Worm (Caenorhabditis elegans) whole organism, L4 larva: ENCODE data around the gene C30F2.5.
"Not testable (repeated sequence)": the region's sequence is repeated elsewhere in the genome, so short reads cannot be mapped to it uniquely, and the experiment has no call there.

Experiments
- D1046.2 ChIP-seq: fragments of 200-800 bp; sonication (Bioruptor generic); IDR thresholded peaks from 2 replicates; pipeline ENCODE4 v1.3.6; 2022; ENCODE audit warnings: missing genetic modification characterization, missing compliant biosample characterization
- F44E2.7 ChIP-seq: fragments of 200-800 bp; sonication (Bioruptor generic); IDR thresholded peaks from 2 replicates; pipeline ENCODE4 v2.1.2; 2022; ENCODE audit warnings: missing genetic modification characterization, missing compliant biosample characterization
- R02D3.7 ChIP-seq: fragments of 150-350 bp; sonication (generic microtip); optimal IDR thresholded peaks from 3 replicates; lab custom pipeline; 2014; ENCODE audit warnings: missing biosample characterization, missing genetic modification characterization
- Y105C5A.15 ChIP-seq: fragments of 200-800 bp; sonication (Bioruptor generic); IDR thresholded peaks from 2 replicates; pipeline ENCODE4 v1.3.6; 2022; ENCODE audit warnings: missing genetic modification characterization, missing compliant biosample characterization
- Y5F2A.4 ChIP-seq: fragments of 200-800 bp; sonication (Bioruptor generic); optimal IDR thresholded peaks from 2 replicates; lab custom pipeline; 2018; ENCODE audit warnings: mild to moderate bottlenecking, missing genetic modification characterization, missing compliant biosample characterization
- Y75B8A.6 ChIP-seq: fragments of 200-800 bp; sonication (Bioruptor generic); IDR thresholded peaks from 2 replicates; pipeline ENCODE4 v1.3.6; 2022; ENCODE audit warnings: missing genetic modification reagents, missing genetic modification characterization, missing compliant biosample characterization
- ZK337.2 ChIP-seq: fragments of 200-800 bp; sonication (Bioruptor generic); IDR thresholded peaks from 2 replicates; pipeline ENCODE4 v1.3.6; 2022; ENCODE audit warnings: missing genetic modification reagents, missing genetic modification characterization, missing compliant biosample characterization
- ama-1 ChIP-seq: fragments of 150-350 bp; optimal IDR thresholded peaks from 2 replicates; lab custom pipeline; 2014; ENCODE audit warnings: inconsistent platforms, mixed read lengths
- attf-4 ChIP-seq: sonication (generic microtip); optimal IDR thresholded peaks from 3 replicates; lab custom pipeline; 2017; ENCODE audit warnings: missing biosample characterization, missing genetic modification characterization
- ceh-28 ChIP-seq: fragments of 150-350 bp; optimal IDR thresholded peaks from 2 replicates; lab custom pipeline; 2014; ENCODE audit warnings: missing biosample characterization, missing genetic modification reagents, missing genetic modification characterization
- ceh-32 ChIP-seq: sonication (generic microtip); optimal IDR thresholded peaks from 2 replicates; lab custom pipeline; 2016; ENCODE audit warnings: mild to moderate bottlenecking, missing genetic modification characterization, missing compliant biosample characterization; ENCODE audit not compliant: poor library complexity
- ceh-44 ChIP-seq: fragments of 200-800 bp; sonication (Bioruptor generic); IDR thresholded peaks from 2 replicates; pipeline ENCODE4 v1.3.6; 2022; ENCODE audit warnings: missing genetic modification reagents, missing genetic modification characterization, missing compliant biosample characterization
- ceh-62 ChIP-seq: sonication (generic microtip); optimal IDR thresholded peaks from 2 replicates; lab custom pipeline; 2017; ENCODE audit warnings: missing biosample characterization, missing genetic modification characterization
- ces-1 ChIP-seq: fragments of 150-350 bp; sonication (generic microtip); optimal IDR thresholded peaks from 4 replicates; lab custom pipeline; 2014; ENCODE audit warnings: missing biosample characterization, missing genetic modification reagents, missing genetic modification characterization
- daf-12 ChIP-seq: fragments of 150-350 bp; optimal IDR thresholded peaks from 2 replicates; lab custom pipeline; 2014; ENCODE audit warnings: missing biosample characterization, missing genetic modification reagents, missing genetic modification characterization
- daf-16 ChIP-seq, 3 experiments: sonication (generic microtip); optimal IDR thresholded peaks; 2 replicates each; lab custom pipeline; 2016 to 2017; ENCODE audit warnings: missing genetic modification characterization in 3 of 3, missing genetic modification reagents in 3 of 3, mild to moderate bottlenecking in 2 of 3, missing compliant biosample characterization in 2 of 3, missing biosample characterization in 1 of 3, moderate library complexity in 1 of 3
- dmd-8 ChIP-seq: fragments of 200-800 bp; sonication (Bioruptor generic); IDR thresholded peaks from 2 replicates; pipeline ENCODE4 v1.3.6; 2022; ENCODE audit warnings: missing genetic modification characterization, missing compliant biosample characterization
- egl-27 ChIP-seq: sonication (generic microtip); optimal IDR thresholded peaks from 3 replicates; lab custom pipeline; 2017; ENCODE audit warnings: missing biosample characterization, missing genetic modification reagents, missing genetic modification characterization
- egl-43 ChIP-seq: fragments of 200-800 bp; sonication (Bioruptor generic); IDR thresholded peaks from 2 replicates; pipeline ENCODE4 v1.3.6; 2022; ENCODE audit warnings: missing genetic modification reagents, missing genetic modification characterization, missing compliant biosample characterization
- fkh-10 ChIP-seq: fragments of 150-350 bp; optimal IDR thresholded peaks from 2 replicates; lab custom pipeline; 2014; ENCODE audit warnings: missing biosample characterization, missing genetic modification reagents, missing genetic modification characterization
- hif-1 ChIP-seq, 2 experiments: sonication (generic microtip); optimal IDR thresholded peaks; 2 replicates each; lab custom pipeline; 2016 to 2017; ENCODE audit warnings: missing compliant biosample characterization in 2 of 2, missing genetic modification characterization in 2 of 2, missing genetic modification reagents in 2 of 2, missing genotype in 2 of 2, mild to moderate bottlenecking in 1 of 2
- hlh-11 ChIP-seq: fragments of 200-800 bp; sonication (Bioruptor generic); optimal IDR thresholded peaks from 2 replicates; lab custom pipeline; 2018; ENCODE audit warnings: mild to moderate bottlenecking, missing genetic modification characterization, missing compliant biosample characterization
- lin-29 ChIP-seq: fragments of 200-800 bp; sonication (Bioruptor generic); IDR thresholded peaks from 2 replicates; pipeline ENCODE4 v1.3.6; 2022; ENCODE audit warnings: missing genetic modification reagents, missing genetic modification characterization, missing compliant biosample characterization
- lin-39 ChIP-seq: fragments of 150-350 bp; optimal IDR thresholded peaks from 2 replicates; lab custom pipeline; 2014; ENCODE audit warnings: missing biosample characterization, missing genetic modification reagents, missing genetic modification characterization
- lsy-2 ChIP-seq, 2 experiments: fragments of 150-350 bp in 1 of 2; sonication (generic microtip) in 1 of 2; optimal IDR thresholded peaks; 2 replicates each; lab custom pipeline; 2014 to 2017; ENCODE audit warnings: missing biosample characterization in 2 of 2, missing genetic modification characterization in 2 of 2
- madf-5 ChIP-seq, 2 experiments: fragments of 200-800 bp; sonication (Bioruptor generic); IDR thresholded peaks; 2 replicates each; pipeline ENCODE4 v1.3.6; 2022; ENCODE audit warnings: missing compliant biosample characterization in 2 of 2, missing genetic modification characterization in 2 of 2
- madf-9 ChIP-seq: fragments of 200-800 bp; sonication (Bioruptor generic); conservative IDR thresholded peaks from 2 replicates; pipeline ENCODE4 v1.3.6; 2022; ENCODE audit warnings: missing genetic modification reagents, missing genetic modification characterization, missing compliant biosample characterization
- mep-1 ChIP-seq: fragments of 150-350 bp; sonication (generic microtip); optimal IDR thresholded peaks from 3 replicates; lab custom pipeline; 2014; ENCODE audit warnings: missing biosample characterization, missing genetic modification characterization
- mxl-2 ChIP-seq: fragments of 200-800 bp; sonication (Bioruptor generic); conservative IDR thresholded peaks from 2 replicates; pipeline ENCODE4 v1.3.6; 2022; ENCODE audit warnings: missing genetic modification reagents, missing genetic modification characterization, missing compliant biosample characterization
- nhr-11 ChIP-seq: fragments of 150-350 bp; optimal IDR thresholded peaks from 2 replicates; lab custom pipeline; 2014; ENCODE audit warnings: missing biosample characterization, missing genetic modification characterization
- nhr-111 ChIP-seq: fragments of 200-800 bp; sonication (Bioruptor generic); optimal IDR thresholded peaks from 2 replicates; lab custom pipeline; 2018; ENCODE audit warnings: mild to moderate bottlenecking, missing genetic modification characterization, missing compliant biosample characterization
- nhr-28 ChIP-seq: fragments of 150-350 bp; optimal IDR thresholded peaks from 2 replicates; lab custom pipeline; 2014; ENCODE audit warnings: missing biosample characterization, missing genetic modification characterization
- pha-4 ChIP-seq, 2 experiments: fragments of 150-350 bp in 1 of 2; fragments of 200-800 bp in 1 of 2; sonication (Bioruptor generic) in 1 of 2; IDR thresholded peaks in 1 of 2; optimal IDR thresholded peaks in 1 of 2; 2 replicates each; pipeline versions ENCODE4 v1.3.6 to Lab custom; 2014 to 2022; ENCODE audit warnings: missing genetic modification characterization in 2 of 2, missing genetic modification reagents in 2 of 2, missing biosample characterization in 1 of 2, missing compliant biosample characterization in 1 of 2
- set-16 ChIP-seq: fragments of 200-800 bp; sonication (Bioruptor generic); IDR thresholded peaks from 2 replicates; pipeline ENCODE4 v1.3.6; 2022; ENCODE audit warnings: missing genetic modification reagents, missing genetic modification characterization, missing compliant biosample characterization
- spr-3 ChIP-seq: fragments of 200-800 bp; sonication (Bioruptor generic); optimal IDR thresholded peaks from 2 replicates; lab custom pipeline; 2018; ENCODE audit warnings: mild to moderate bottlenecking, missing genetic modification characterization, missing compliant biosample characterization
- unc-39 ChIP-seq: sonication (generic microtip); optimal IDR thresholded peaks from 2 replicates; lab custom pipeline; 2017; ENCODE audit warnings: missing biosample characterization, missing genetic modification characterization
- zfp-3 ChIP-seq: fragments of 200-800 bp; sonication (Bioruptor generic); conservative IDR thresholded peaks from 2 replicates; pipeline ENCODE4 v1.3.6; 2022; ENCODE audit warnings: missing genetic modification reagents, missing genetic modification characterization, missing compliant biosample characterization
- ztf-7 ChIP-seq: fragments of 150-350 bp; optimal IDR thresholded peaks from 2 replicates; lab custom pipeline; 2014; ENCODE audit warnings: missing biosample characterization, missing genetic modification characterization

The C30F2.5 gene

ce11 chrX:16056404-16056803 lies 38.1 kb upstream of the C30F2.5 start (continued):
- TF ChIP-seq ceh-44 (GFP tag; lab: Robert Waterston, UW): peak; percentile 50; the same call in 1 of the 2 replicates
- TF ChIP-seq egl-27 (tag; lab: Kevin White, UChicago): no peak
- TF ChIP-seq ceh-32: peak; percentile 86
- no peak for TF ChIP-seq unc-39 (tag; lab: Kevin White, UChicago)
- TF ChIP-seq Y5F2A.4 (GFP tag; lab: Kevin White, UChicago): peak; percentile 95
- peak; percentile 97 for TF ChIP-seq lin-29
- peak; percentile 7 for TF ChIP-seq daf-12
- no peak for TF ChIP-seq nhr-111 (GFP tag; lab: Kevin White, UChicago)
- no peak for TF ChIP-seq set-16 (GFP tag; lab: Robert Waterston, UW)
- TF ChIP-seq ceh-28 (tag; lab: Kevin White, UChicago): peak; percentile 85
- peak; percentile 88 for TF ChIP-seq ZK337.2
- peak; percentile 93 for TF ChIP-seq spr-3 (GFP tag; lab: Kevin White, UChicago)
- peak; percentile 74 to 87 for TF ChIP-seq hif-1 (tag; optimal IDR thresholded peaks at IDR 0.05; lab: Kevin White, UChicago)
- TF ChIP-seq Y105C5A.15 (GFP tag; lab: Robert Waterston, UW): no peak; the same call in 1 of the 2 replicates
- TF ChIP-seq daf-16 (GFP tag; optimal IDR thresholded peaks at IDR 0.05; lab: Kevin White, UChicago): peak; percentile 94 to 99
- TF ChIP-seq daf-16 (tag; optimal IDR thresholded peaks at IDR 0.05; lab: Kevin White, UChicago): peak; percentile 87
- peak; percentile 93 to 96 for TF ChIP-seq lsy-2 (tag; optimal IDR thresholded peaks at IDR 0.05; lab: Kevin White, UChicago)
- no peak; the same call in 1 of the 2 replicates for TF ChIP-seq D1046.2
- peak; percentile 76 for TF ChIP-seq Y75B8A.6 (GFP tag; lab: Robert Waterston, UW)
- peak; percentile 94 for TF ChIP-seq madf-9 (GFP tag; lab: Robert Waterston, UW)
- TF ChIP-seq R02D3.7: no peak
- peak; percentile 99 for TF ChIP-seq mep-1 (tag; lab: Kevin White, UChicago)
- peak; percentile 37 for TF ChIP-seq ceh-62 (tag; lab: Kevin White, UChicago)
- TF ChIP-seq zfp-3 (GFP tag; lab: Robert Waterston, UW): peak; percentile 97
- TF ChIP-seq nhr-28: peak; percentile 85

ce11 chrX:16058845-16059244 lies 35.6 kb upstream of the C30F2.5 start, which contains the start of gene T27A8.2:
T27A8.2 (minus strand) TSS chrX:16058945.
- TF ChIP-seq hlh-11 (tag; lab: Kevin White, UChicago) (no peak), egl-43 (GFP tag; lab: Robert Waterston, UW) (no peak), daf-12 (no peak), F44E2.7 (no peak), zfp-3 (GFP tag; lab: Robert Waterston, UW) (no peak), unc-39 (tag; lab: Kevin White, UChicago) (no peak), ama-1 (lab: Kevin White, UChicago) (no peak), mxl-2 (GFP tag; lab: Robert Waterston, UW) (no peak), madf-5 (GFP tag; IDR thresholded peaks at IDR 0.05; lab: Robert Waterston, UW) (no peak), pha-4 (GFP tag; IDR thresholded peaks at IDR 0.05; lab: Robert Waterston, UW) (no peak), pha-4 (tag; optimal IDR thresholded peaks at IDR 0.05; lab: Kevin White, UChicago) (no peak), attf-4 (tag; lab: Kevin White, UChicago) (no peak), nhr-11 (tag; lab: Kevin White, UChicago) (no peak), ces-1 (GFP tag; lab: Kevin White, UChicago) (no peak), lin-39 (tag; lab: Kevin White, UChicago) (no peak), fkh-10 (no peak)
- TF ChIP-seq, all 104 proteins: peak for 0

ce11 chrX:16062385-16062784 lies 32.1 kb upstream of the C30F2.5 start, which contains the start of gene T27A8.3:
T27A8.3 (plus strand) TSS chrX:16062685.
- not testable (repeated sequence) for TF ChIP-seq dmd-8 (GFP tag; lab: Robert Waterston, UW); ztf-7; Y5F2A.4 (GFP tag; lab: Kevin White, UChicago)
